Worm (Caenorhabditis elegans) whole organism, midembryonic: ENCODE data around the gene R13A1.10.

ENCODE experiments used
- flt-1 ChIP-seq: fragments of 200-800 bp; sonication (Bioruptor generic); IDR thresholded peaks from 2 replicates; pipeline ENCODE4 v1.3.6; 2022; ENCODE audit warnings: missing genetic modification characterization, missing compliant biosample characterization
- ztf-23 ChIP-seq: fragments of 200-800 bp; sonication (Bioruptor generic); IDR thresholded peaks from 2 replicates; pipeline ENCODE4 v1.3.6; 2022; ENCODE audit warnings: missing genetic modification reagents, missing genetic modification characterization, missing compliant biosample characterization

ce11 chrIV:7219398-7220087 lies 7.4 kb downstream of the R13A1.10 start, which contains the start of the genes glb-23 and R13A1.1:
- no peak for TF ChIP-seq flt-1 (GFP tag; lab: Robert Waterston, UW)
- TF ChIP-seq ztf-23 (GFP tag; lab: Robert Waterston, UW), result no peak
